Fruit fly (Drosophila melanogaster): ENCODE measurements around the gene Tengl2.

Tengl2 gene

dm6 chr2L:2202018-2202852 is 36.9 kb downstream of the Tengl2 start (continued):
- TF ChIP-seq Asciz (GFP tag; optimal IDR thresholded peaks at IDR 0.05) (peak; percentile 100), CG16815 (GFP tag; optimal IDR thresholded peaks at IDR 0.05) (peak; percentile 98), zfh1 (GFP tag; IDR thresholded peaks at IDR 0.05) (peak; percentile 100), Lpt (GFP tag; optimal IDR thresholded peaks at IDR 0.05) (no peak), rib (GFP tag; IDR thresholded peaks at IDR 0.05) (peak; percentile 47; the same call in 1 of the 2 replicates), gfzf (GFP tag; optimal IDR thresholded peaks at IDR 0.05) (peak; percentile 31), CG17802 (tag; optimal IDR thresholded peaks at IDR 0.05) (peak; percentile 93), corto (GFP tag; optimal IDR thresholded peaks at IDR 0.05) (peak; percentile 99), CG7556 (GFP tag; optimal IDR thresholded peaks at IDR 0.05) (peak; percentile 99), CG5245 (GFP tag; optimal IDR thresholded peaks at IDR 0.05) (peak; percentile 99), CG3065 (GFP tag; optimal IDR thresholded peaks at IDR 0.05) (peak; percentile 96), CG17361 (GFP tag; IDR thresholded peaks at IDR 0.05) (peak; percentile 99), CG9932 (GFP tag; IDR thresholded peaks at IDR 0.05) (no peak), CG4617 (GFP tag; optimal IDR thresholded peaks at IDR 0.05; ENCODE audit: borderline replicate concordance) (peak; percentile 98), CG12769 (tag; optimal IDR thresholded peaks at IDR 0.05) (peak; percentile 94), Atf6 (GFP tag; IDR thresholded peaks at IDR 0.05) (peak; percentile 92), sc (optimal IDR thresholded peaks at IDR 0.05) (no peak), sc (GFP tag; optimal IDR thresholded peaks at IDR 0.05) (peak; percentile 100), HLHmδ (GFP tag; optimal IDR thresholded peaks at IDR 0.05) (peak; percentile 45), Ada2b (GFP tag; IDR thresholded peaks at IDR 0.05) (peak; percentile 99), YL-1 (GFP tag; optimal IDR thresholded peaks at IDR 0.05) (peak; percentile 94), Drgx (GFP tag; IDR thresholded peaks at IDR 0.05) (peak; percentile 100), tin (GFP tag; optimal IDR thresholded peaks at IDR 0.05) (peak; percentile 99), CG34224 (GFP tag; IDR thresholded peaks at IDR 0.05; ENCODE audit: partially characterized antibody) (no peak), CG8359 (GFP tag; optimal IDR thresholded peaks at IDR 0.05; ENCODE audit: borderline replicate concordance) (peak; percentile 96), disco-r (GFP tag; optimal IDR thresholded peaks at IDR 0.05) (peak; percentile 96), ind (GFP tag; optimal IDR thresholded peaks at IDR 0.05) (peak; percentile 97), her (GFP tag; optimal IDR thresholded peaks at IDR 0.05) (peak; percentile 92), Dll (GFP tag; IDR thresholded peaks at IDR 0.05; ENCODE audit: partially characterized antibody) (peak; percentile 68; the same call in 3 of the 4 replicates), CG11723 (GFP tag; optimal IDR thresholded peaks at IDR 0.05) (peak; percentile 97), ssp (GFP tag; IDR thresholded peaks at IDR 0.05) (peak; percentile 94), stc (GFP tag; IDR thresholded peaks at IDR 0.05) (peak; percentile 100), CG16779 (GFP tag; IDR thresholded peaks at IDR 0.05) (0 out of 2 replicates have a peak, but pooled peaks have one; percentile 35), tap (tag; optimal IDR thresholded peaks at IDR 0.05) (peak; percentile 99), Mes4 (GFP tag; optimal IDR thresholded peaks at IDR 0.05) (peak; percentile 99), ewg (GFP tag; optimal IDR thresholded peaks at IDR 0.05) (peak; percentile 99), emc (GFP tag; optimal IDR thresholded peaks at IDR 0.05) (peak; percentile 66), NfI (GFP tag; optimal IDR thresholded peaks at IDR 0.05) (peak; percentile 95), oc (tag; optimal IDR thresholded peaks at IDR 0.05) (peak; percentile 100), CG7786 (GFP tag; optimal IDR thresholded peaks at IDR 0.05) (peak; percentile 94), CG13296 (GFP tag; optimal IDR thresholded peaks at IDR 0.05) (peak; percentile 82), Poxn (GFP tag; IDR thresholded peaks at IDR 0.05) (no peak), gem (tag; optimal IDR thresholded peaks at IDR 0.05) (peak; percentile 100), zf30C (GFP tag; optimal IDR thresholded peaks at IDR 0.05) (peak; percentile 3), CG11696 (GFP tag; IDR thresholded peaks at IDR 0.05) (peak; percentile 95), Sox100B (GFP tag; optimal IDR thresholded peaks at IDR 0.05) (peak; percentile 99), CG7271 (tag; optimal IDR thresholded peaks at IDR 0.05) (peak; percentile 99), CG6854 (GFP tag; optimal IDR thresholded peaks at IDR 0.05) (peak; percentile 87), CG30431 (GFP tag; optimal IDR thresholded peaks at IDR 0.05) (peak; percentile 97)
